Fruit fly (Drosophila melanogaster): ENCODE measurements around the gene wus.

wus gene

dm6 chrX:16948371-16948770 lies 7.7 kb upstream of the wus start, which contains the start of gene CG13000:
Gene CG13000 (minus strand): TSS chrX:16948471.
- TF ChIP-seq pan (optimal IDR thresholded peaks at IDR 0.05) (no peak), Hnf4 (GFP tag; optimal IDR thresholded peaks at IDR 0.05) (no peak), dmrt93B (GFP tag; optimal IDR thresholded peaks at IDR 0.05) (no peak), HLH106 (tag; optimal IDR thresholded peaks at IDR 0.05) (no peak), OdsH (GFP tag; optimal IDR thresholded peaks at IDR 0.05) (no peak), sv (GFP tag; optimal IDR thresholded peaks at IDR 0.05) (no peak), Myc (optimal IDR thresholded peaks at IDR 0.05) (no peak), brk (GFP tag; optimal IDR thresholded peaks at IDR 0.05) (no peak)

dm6 chrX:16946604-16947003 lies 5.9 kb upstream of the wus start:
- TF ChIP-seq sage (GFP tag; optimal IDR thresholded peaks at IDR 0.05) (no peak), lola (GFP tag; optimal IDR thresholded peaks at IDR 0.05) (no peak)

- TF ChIP-seq Myc (optimal IDR thresholded peaks at IDR 0.05) (no peak), HLH106 (tag; optimal IDR thresholded peaks at IDR 0.05) (peak; percentile 67), br (GFP tag; optimal IDR thresholded peaks at IDR 0.05) (peak; percentile 59), pan (optimal IDR thresholded peaks at IDR 0.05) (no peak), dmrt93B (GFP tag; optimal IDR thresholded peaks at IDR 0.05) (peak; percentile 53), ey (GFP tag; optimal IDR thresholded peaks at IDR 0.05) (peak; percentile 74), lola (GFP tag; optimal IDR thresholded peaks at IDR 0.05) (no peak), N (GFP tag; optimal IDR thresholded peaks at IDR 0.05) (no peak), CrebA (GFP tag; optimal IDR thresholded peaks at IDR 0.05; ENCODE audit: borderline replicate concordance) (no peak), OdsH (GFP tag; optimal IDR thresholded peaks at IDR 0.05) (peak; percentile 58), foxo (GFP tag; optimal IDR thresholded peaks at IDR 0.05) (peak in 1 of 2 experiments; percentile 76), Dif (GFP tag; optimal IDR thresholded peaks at IDR 0.05; ENCODE audit: partially characterized antibody) (no peak), Sp1 (GFP tag; optimal IDR thresholded peaks at IDR 0.05) (peak; percentile 62), psq (GFP tag; optimal IDR thresholded peaks at IDR 0.05) (peak; percentile 55), Jra (GFP tag; optimal IDR thresholded peaks at IDR 0.05) (no peak), Hnf4 (GFP tag; optimal IDR thresholded peaks at IDR 0.05) (peak; percentile 45), Dfd (GFP tag; optimal IDR thresholded peaks at IDR 0.05) (no peak), dl (GFP tag; optimal IDR thresholded peaks at IDR 0.05; ENCODE audit: insufficient read depth in 1 of 2, partially characterized antibody in 2 of 2) (no peak), dsf (GFP tag; optimal IDR thresholded peaks at IDR 0.05; ENCODE audit: borderline replicate concordance) (no peak), Hr83 (GFP tag; optimal IDR thresholded peaks at IDR 0.05; ENCODE audit: poor library complexity, severe bottlenecking) (no peak), brk (GFP tag; optimal IDR thresholded peaks at IDR 0.05) (no peak), sage (GFP tag; optimal IDR thresholded peaks at IDR 0.05) (no peak), sv (GFP tag; optimal IDR thresholded peaks at IDR 0.05) (no peak), GATAd (GFP tag; optimal IDR thresholded peaks at IDR 0.05) (no peak), Rel (GFP tag; optimal IDR thresholded peaks at IDR 0.05) (no peak), Rel (tag; optimal IDR thresholded peaks at IDR 0.05) (no peak), Hr78 (GFP tag; optimal IDR thresholded peaks at IDR 0.05) (no peak), rgr (GFP tag; optimal IDR thresholded peaks at IDR 0.05) (peak; percentile 76), tai (GFP tag; optimal IDR thresholded peaks at IDR 0.05) (no peak), CG9705 (GFP tag; optimal IDR thresholded peaks at IDR 0.05) (no peak), Vsx2 (GFP tag; optimal IDR thresholded peaks at IDR 0.05; ENCODE audit: partially characterized antibody) (no peak), CG32264 (GFP tag; optimal IDR thresholded peaks at IDR 0.05) (no peak), Abd-B (GFP tag; optimal IDR thresholded peaks at IDR 0.05) (no peak), h (GFP tag; optimal IDR thresholded peaks at IDR 0.05) (peak; percentile 75), usp (GFP tag; optimal IDR thresholded peaks at IDR 0.05) (no peak), jim (GFP tag; optimal IDR thresholded peaks at IDR 0.05) (no peak), woc (GFP tag; optimal IDR thresholded peaks at IDR 0.05) (no peak), fru (GFP tag; optimal IDR thresholded peaks at IDR 0.05) (peak; percentile 66), Mio (GFP tag; optimal IDR thresholded peaks at IDR 0.05) (no peak)
Measured at dm6 chrX:16945414-16945813, 4.7 kb upstream of the wus start.
